Comparison of ENCODE assay signal across 1 fruit fly cellular context in genomic region chr3R:20587630-20588479, dm6.
TF ChIP-seq lines count a peak whose summit lies in the region.

Gene Septin2 (minus strand): TSS chr3R:20588356.

TF ChIP-seq in whole organism, embryonic, 481 proteins besides CTCF, POLR2A, EP300 and RAD21 (continued from another document and continues in another):
- TF ChIP-seq CG5953 (GFP tag; IDR thresholded peaks at IDR 0.05; lab: Robert Waterston, UW) (0 out of 2 replicates have a peak, but pooled peaks have one; percentile 13), caup (GFP tag; optimal IDR thresholded peaks at IDR 0.05; lab: Kevin White, UChicago; ENCODE audit: severe bottlenecking) (peak; percentile 68), fu2 (GFP tag; optimal IDR thresholded peaks at IDR 0.05; lab: Kevin White, UChicago) (peak; percentile 6), sens (GFP tag; lab: Kevin White, UChicago) (peak; percentile 96), hth (optimal IDR thresholded peaks at IDR 0.05; lab: Kevin White, UChicago) (no peak), CG6813 (GFP tag; optimal IDR thresholded peaks at IDR 0.05; lab: Kevin White, UChicago) (peak; percentile 68), disco-r (GFP tag; optimal IDR thresholded peaks at IDR 0.05; lab: Kevin White, UChicago) (peak; percentile 26), ap (GFP tag; IDR thresholded peaks at IDR 0.05; lab: Robert Waterston, UW) (peak; percentile 59), Eip74EF (GFP tag; optimal IDR thresholded peaks at IDR 0.05; lab: Kevin White, UChicago) (peak in 1 of 2 experiments; percentile 83), CG30020 (tag; optimal IDR thresholded peaks at IDR 0.05; lab: Kevin White, UChicago) (no peak), mam (GFP tag; optimal IDR thresholded peaks at IDR 0.05; lab: Kevin White, UChicago) (peak; percentile 22), Taf1 (GFP tag; IDR thresholded peaks at IDR 0.05; lab: Robert Waterston, UW) (no peak), CG10267 (tag; optimal IDR thresholded peaks at IDR 0.05; lab: Kevin White, UChicago) (peak; percentile 79), Kr (GFP tag; optimal IDR thresholded peaks at IDR 0.05; lab: Kevin White, UChicago) (no peak), Sry-δ (GFP tag; optimal IDR thresholded peaks at IDR 0.05; lab: Kevin White, UChicago) (peak; percentile 9), sd (tag; optimal IDR thresholded peaks at IDR 0.05; lab: Kevin White, UChicago) (no peak), CG34422 (GFP tag; IDR thresholded peaks at IDR 0.05; lab: Robert Waterston, UW) (peak; percentile 61), slbo (GFP tag; IDR thresholded peaks at IDR 0.05; lab: Robert Waterston, UW) (peak; percentile 37; the same call in 1 of the 2 replicates), CG10209 (GFP tag; optimal IDR thresholded peaks at IDR 0.05; lab: Kevin White, UChicago) (peak; percentile 83), schlank (tag; optimal IDR thresholded peaks at IDR 0.05; lab: Kevin White, UChicago) (no peak), bbx (GFP tag; IDR thresholded peaks at IDR 0.05; lab: Robert Waterston, UW; ENCODE audit: partially characterized antibody) (no peak), NK7.1 (GFP tag; optimal IDR thresholded peaks at IDR 0.05; lab: Kevin White, UChicago) (peak; percentile 41), CG12744 (GFP tag; optimal IDR thresholded peaks at IDR 0.05; lab: Kevin White, UChicago) (no peak), br (optimal IDR thresholded peaks at IDR 0.05; lab: Kevin White, UChicago) (no peak), MTF-1 (GFP tag; optimal IDR thresholded peaks at IDR 0.05; lab: Kevin White, UChicago; ENCODE audit: borderline replicate concordance) (peak; percentile 65), Dip3 (GFP tag; optimal IDR thresholded peaks at IDR 0.05; lab: Kevin White, UChicago) (peak; percentile 14), Side (GFP tag; optimal IDR thresholded peaks at IDR 0.05; lab: Kevin White, UChicago) (peak; percentile 58), Sox102F (GFP tag; optimal IDR thresholded peaks at IDR 0.05; lab: Kevin White, UChicago) (peak; percentile 82), CG10543 (GFP tag; optimal IDR thresholded peaks at IDR 0.05; lab: Kevin White, UChicago) (no peak), ci (GFP tag; IDR thresholded peaks at IDR 0.05; lab: Robert Waterston, UW) (peak; percentile 63; the same call in 2 of the 3 replicates), Dref (GFP tag; IDR thresholded peaks at IDR 0.05; lab: Robert Waterston, UW) (no peak), CG18262 (tag; optimal IDR thresholded peaks at IDR 0.05; lab: Kevin White, UChicago) (peak; percentile 91), en (GFP tag; optimal IDR thresholded peaks at IDR 0.05; lab: Kevin White, UChicago) (peak; percentile 28), HLH4C (GFP tag; IDR thresholded peaks at IDR 0.05; lab: Robert Waterston, UW; ENCODE audit: partially characterized antibody) (no peak), Camta (GFP tag; optimal IDR thresholded peaks at IDR 0.05; lab: Kevin White, UChicago) (peak; percentile 53), Blimp-1 (GFP tag; optimal IDR thresholded peaks at IDR 0.05; lab: Kevin White, UChicago) (peak; percentile 79), Meics (GFP tag; optimal IDR thresholded peaks at IDR 0.05; lab: Kevin White, UChicago) (peak; percentile 71), pnt (GFP tag; optimal IDR thresholded peaks at IDR 0.05; lab: Kevin White, UChicago) (peak; percentile 59), sr (GFP tag; IDR thresholded peaks at IDR 0.05; lab: Robert Waterston, UW) (0 out of 3 replicates have a peak, but pooled peaks have one; percentile 18), CG6272 (GFP tag; IDR thresholded peaks at IDR 0.05; lab: Robert Waterston, UW) (peak; percentile 51; the same call in 1 of the 2 replicates), tgo (GFP tag; IDR thresholded peaks at IDR 0.05; lab: Robert Waterston, UW) (peak; percentile 63; the same call in 2 of the 3 replicates), Atf3 (GFP tag; optimal IDR thresholded peaks at IDR 0.05; lab: Kevin White, UChicago) (peak; percentile 53), grn (GFP tag; optimal IDR thresholded peaks at IDR 0.05; lab: Kevin White, UChicago) (no peak), Atf6 (GFP tag; IDR thresholded peaks at IDR 0.05; lab: Robert Waterston, UW) (peak; percentile 47; the same call in 1 of the 2 replicates), shn (GFP tag; optimal IDR thresholded peaks at IDR 0.05; lab: Kevin White, UChicago) (peak; percentile 12), z (GFP tag; IDR thresholded peaks at IDR 0.05; lab: Robert Waterston, UW) (no peak), CG33213 (GFP tag; optimal IDR thresholded peaks at IDR 0.05; lab: Kevin White, UChicago) (peak; percentile 58), trh (GFP tag; optimal IDR thresholded peaks at IDR 0.05; lab: Kevin White, UChicago) (peak; percentile 19), Fer2 (tag; optimal IDR thresholded peaks at IDR 0.05; lab: Kevin White, UChicago) (no peak), CG16779 (GFP tag; IDR thresholded peaks at IDR 0.05; lab: Robert Waterston, UW) (0 out of 2 replicates have a peak, but pooled peaks have one; percentile 47), sens-2 (GFP tag; IDR thresholded peaks at IDR 0.05; lab: Robert Waterston, UW) (no peak), slp2 (GFP tag; optimal IDR thresholded peaks at IDR 0.05; lab: Kevin White, UChicago) (peak; percentile 64), jumu (GFP tag; optimal IDR thresholded peaks at IDR 0.05; lab: Kevin White, UChicago) (peak; percentile 30), CG10959 (GFP tag; IDR thresholded peaks at IDR 0.05; lab: Robert Waterston, UW) (0 out of 2 replicates have a peak, but pooled peaks have one; percentile 51), gsb-n (tag; optimal IDR thresholded peaks at IDR 0.05; lab: Kevin White, UChicago) (peak; percentile 71), CG7372 (GFP tag; IDR thresholded peaks at IDR 0.05; lab: Robert Waterston, UW) (no peak; the same call in none of the 2 replicates), cato (GFP tag; optimal IDR thresholded peaks at IDR 0.05; lab: Kevin White, UChicago; ENCODE audit: borderline replicate concordance) (peak; percentile 76), Mrtf (GFP tag; IDR thresholded peaks at IDR 0.05; lab: Robert Waterston, UW) (no peak; the same call in 2 of the 3 replicates), CG1832 (GFP tag; optimal IDR thresholded peaks at IDR 0.05; lab: Kevin White, UChicago) (no peak), dmrt99B (tag; optimal IDR thresholded peaks at IDR 0.05; lab: Kevin White, UChicago) (peak; percentile 91), Aef1 (GFP tag; IDR thresholded peaks at IDR 0.05; lab: Robert Waterston, UW) (peak; percentile 38; the same call in 1 of the 3 replicates), sc (optimal IDR thresholded peaks at IDR 0.05; lab: Kevin White, UChicago) (no peak), sc (GFP tag; optimal IDR thresholded peaks at IDR 0.05; lab: Kevin White, UChicago) (peak; percentile 79), dan (GFP tag; IDR thresholded peaks at IDR 0.05; lab: Robert Waterston, UW) (no peak), croc (GFP tag; conservative IDR thresholded peaks at IDR 0.05; lab: Robert Waterston, UW) (peak; percentile 57; the same call in 1 of the 3 replicates), ab (GFP tag; optimal IDR thresholded peaks at IDR 0.05; lab: Kevin White, UChicago) (no peak), hkb (optimal IDR thresholded peaks at IDR 0.05; lab: Kevin White, UChicago) (no peak), hkb (GFP tag; IDR thresholded peaks at IDR 0.05; lab: Robert Waterston, UW) (peak; percentile 82), CG2712 (tag; optimal IDR thresholded peaks at IDR 0.05; lab: Kevin White, UChicago) (peak; percentile 84), CG17359 (tag; optimal IDR thresholded peaks at IDR 0.05; lab: Kevin White, UChicago) (peak; percentile 85), esg (GFP tag; conservative IDR thresholded peaks at IDR 0.05; lab: Robert Waterston, UW) (peak; percentile 44; the same call in 1 of the 2 replicates), CG8089 (GFP tag; optimal IDR thresholded peaks at IDR 0.05; lab: Kevin White, UChicago) (peak; percentile 51), toy (GFP tag; IDR thresholded peaks at IDR 0.05; lab: Robert Waterston, UW) (no peak), al (GFP tag; IDR thresholded peaks at IDR 0.05; lab: Robert Waterston, UW) (no peak), CG4854 (GFP tag; optimal IDR thresholded peaks at IDR 0.05; lab: Kevin White, UChicago) (peak; percentile 65), btn (GFP tag; optimal IDR thresholded peaks at IDR 0.05; lab: Kevin White, UChicago) (peak; percentile 56), Nf-YA (GFP tag; IDR thresholded peaks at IDR 0.05; lab: Robert Waterston, UW) (peak; percentile 59; the same call in 1 of the 2 replicates), gro (GFP tag; optimal IDR thresholded peaks at IDR 0.05; lab: Kevin White, UChicago) (no peak), ssp (GFP tag; IDR thresholded peaks at IDR 0.05; lab: Robert Waterston, UW) (peak; percentile 56; the same call in 1 of the 2 replicates), HLH3B (GFP tag; IDR thresholded peaks at IDR 0.05; lab: Robert Waterston, UW) (peak; percentile 70), psq (GFP tag; optimal IDR thresholded peaks at IDR 0.05; lab: Kevin White, UChicago) (peak; percentile 13), CG12391 (tag; optimal IDR thresholded peaks at IDR 0.05; lab: Kevin White, UChicago) (peak; percentile 76), HLH54F (GFP tag; optimal IDR thresholded peaks at IDR 0.05; lab: Kevin White, UChicago) (peak; percentile 50), wdn (GFP tag; IDR thresholded peaks at IDR 0.05; lab: Robert Waterston, UW) (no peak), CG4282 (GFP tag; optimal IDR thresholded peaks at IDR 0.05; lab: Kevin White, UChicago) (no peak), nau (GFP tag; optimal IDR thresholded peaks at IDR 0.05; lab: Kevin White, UChicago) (peak; percentile 36), Vsx1 (GFP tag; optimal IDR thresholded peaks at IDR 0.05; lab: Kevin White, UChicago) (no peak), CG1024 (GFP tag; IDR thresholded peaks at IDR 0.05; lab: Robert Waterston, UW) (0 out of 2 replicates have a peak, but pooled peaks have one; percentile 2), vvl (GFP tag; IDR thresholded peaks at IDR 0.05; lab: Robert Waterston, UW) (peak; percentile 52; the same call in 1 of the 2 replicates), CG7928 (GFP tag; optimal IDR thresholded peaks at IDR 0.05; lab: Kevin White, UChicago) (no peak), CG2116 (GFP tag; optimal IDR thresholded peaks at IDR 0.05; lab: Kevin White, UChicago) (peak; percentile 44), CG7839 (tag; optimal IDR thresholded peaks at IDR 0.05; lab: Kevin White, UChicago) (peak; percentile 82), Max (GFP tag; optimal IDR thresholded peaks at IDR 0.05; lab: Kevin White, UChicago) (peak; percentile 81), Dek (tag; optimal IDR thresholded peaks at IDR 0.05; lab: Kevin White, UChicago) (no peak), ftz-f1 (GFP tag; optimal IDR thresholded peaks at IDR 0.05; lab: Kevin White, UChicago) (no peak), ewg (GFP tag; optimal IDR thresholded peaks at IDR 0.05; lab: Kevin White, UChicago) (peak; percentile 70), CG3838 (GFP tag; optimal IDR thresholded peaks at IDR 0.05; lab: Kevin White, UChicago) (peak; percentile 70), amos (GFP tag; IDR thresholded peaks at IDR 0.05; lab: Robert Waterston, UW; ENCODE audit: partially characterized antibody) (no peak; the same call in 1 of the 2 replicates), CG15514 (GFP tag; optimal IDR thresholded peaks at IDR 0.05; lab: Kevin White, UChicago) (peak; percentile 49), Ptx1 (GFP tag; IDR thresholded peaks at IDR 0.05; lab: Robert Waterston, UW) (peak; percentile 66), Hey (tag; optimal IDR thresholded peaks at IDR 0.05; lab: Kevin White, UChicago) (no peak), slou (GFP tag; optimal IDR thresholded peaks at IDR 0.05; lab: Kevin White, UChicago) (no peak), ranshi (GFP tag; IDR thresholded peaks at IDR 0.05; lab: Robert Waterston, UW) (peak; percentile 47; the same call in 1 of the 2 replicates), Nf-YB (GFP tag; optimal IDR thresholded peaks at IDR 0.05; lab: Kevin White, UChicago) (peak; percentile 68), chn (GFP tag; optimal IDR thresholded peaks at IDR 0.05; lab: Kevin White, UChicago) (peak; percentile 73), Lim3 (GFP tag; IDR thresholded peaks at IDR 0.05; lab: Robert Waterston, UW) (no peak), Rx (GFP tag; IDR thresholded peaks at IDR 0.05; lab: Robert Waterston, UW) (peak; percentile 42; the same call in 1 of the 2 replicates), Tbp (GFP tag; optimal IDR thresholded peaks at IDR 0.05; lab: Kevin White, UChicago) (no peak), CG15479 (GFP tag; optimal IDR thresholded peaks at IDR 0.05; lab: Kevin White, UChicago) (no peak), Chrac-16 (GFP tag; optimal IDR thresholded peaks at IDR 0.05; lab: Kevin White, UChicago) (peak; percentile 71), nom (GFP tag; optimal IDR thresholded peaks at IDR 0.05; lab: Kevin White, UChicago) (peak; percentile 83), fd96Cb (tag; optimal IDR thresholded peaks at IDR 0.05; lab: Kevin White, UChicago) (peak; percentile 85), Spps (tag; optimal IDR thresholded peaks at IDR 0.05; lab: Kevin White, UChicago) (peak; percentile 75), CG2202 (tag; optimal IDR thresholded peaks at IDR 0.05; lab: Kevin White, UChicago) (peak; percentile 62), CG1602 (GFP tag; optimal IDR thresholded peaks at IDR 0.05; lab: Kevin White, UChicago) (peak; percentile 73), CG15073 (GFP tag; optimal IDR thresholded peaks at IDR 0.05; lab: Kevin White, UChicago) (peak; percentile 50), CG17186 (GFP tag; optimal IDR thresholded peaks at IDR 0.05; lab: Kevin White, UChicago) (no peak), Scr (GFP tag; IDR thresholded peaks at IDR 0.05; lab: Robert Waterston, UW; ENCODE audit: partially characterized antibody) (no peak), jigr1 (GFP tag; IDR thresholded peaks at IDR 0.05; lab: Robert Waterston, UW) (peak; percentile 55; the same call in 2 of the 3 replicates), fd102C (GFP tag; optimal IDR thresholded peaks at IDR 0.05; lab: Kevin White, UChicago) (no peak), CG15601 (tag; optimal IDR thresholded peaks at IDR 0.05; lab: Kevin White, UChicago) (peak; percentile 80), CG32767 (GFP tag; IDR thresholded peaks at IDR 0.05; lab: Robert Waterston, UW) (peak; percentile 59; the same call in 1 of the 2 replicates), pb (GFP tag; optimal IDR thresholded peaks at IDR 0.05; lab: Kevin White, UChicago) (no peak), CG14014 (GFP tag; IDR thresholded peaks at IDR 0.05; lab: Robert Waterston, UW) (peak; percentile 38; the same call in 1 of the 2 replicates), zfh2 (GFP tag; optimal IDR thresholded peaks at IDR 0.05; lab: Kevin White, UChicago) (no peak), insv (GFP tag; optimal IDR thresholded peaks at IDR 0.05; lab: Kevin White, UChicago) (peak in 1 of 2 experiments; percentile 21), CG6765 (GFP tag; optimal IDR thresholded peaks at IDR 0.05; lab: Kevin White, UChicago) (no peak), Hr39 (optimal IDR thresholded peaks at IDR 0.05; lab: Kevin White, UChicago) (no peak), CG12219 (GFP tag; optimal IDR thresholded peaks at IDR 0.05; lab: Kevin White, UChicago) (peak; percentile 73)
